Worm (Caenorhabditis elegans) whole organism, L4/young adult: ENCODE results near the gene F47C12.7.

Experiments
- W03F9.2 ChIP-seq: fragments of 150-350 bp; optimal IDR thresholded peaks from 2 replicates; lab custom pipeline; 2014; ENCODE audit warnings: missing biosample characterization, missing genetic modification characterization
- dao-5 ChIP-seq: sonication (generic microtip); optimal IDR thresholded peaks from 2 replicates; lab custom pipeline; 2016; ENCODE audit warnings: missing genotype, missing genetic modification characterization, moderate library complexity, missing compliant biosample characterization
- him-1 ChIP-seq: sonication (generic microtip); optimal IDR thresholded peaks from 2 replicates; lab custom pipeline; 2016; ENCODE audit warnings: missing genotype, missing genetic modification reagents, missing genetic modification characterization, missing compliant biosample characterization

DNA sequence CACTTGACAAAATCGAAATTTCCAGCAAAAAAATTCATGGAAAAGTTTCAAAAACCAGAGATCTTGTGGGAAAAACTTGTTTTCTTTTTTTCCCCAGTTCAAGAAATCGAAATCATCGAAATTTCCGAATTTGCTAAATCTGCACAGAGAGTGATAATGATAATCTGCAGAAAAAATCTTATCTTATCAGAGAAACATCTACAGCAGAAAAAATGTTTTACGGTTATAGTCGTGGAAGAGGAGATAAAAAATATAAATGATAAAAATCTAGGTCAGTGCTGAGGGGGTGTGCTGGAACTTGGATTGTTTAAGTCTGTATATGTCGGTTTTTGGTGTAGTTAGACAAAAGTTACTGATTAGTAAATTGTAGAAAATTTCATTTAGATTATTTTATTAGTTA lies 37.1 kb upstream of the F47C12.7 start:
- no peak for TF ChIP-seq him-1 (tag; lab: Kevin White, UChicago)
- TF ChIP-seq W03F9.2 (tag; lab: Kevin White, UChicago) = no peak
- TF ChIP-seq dao-5 (tag; lab: Kevin White, UChicago) = no peak
